Worm (Caenorhabditis elegans) whole organism, L2 larva: ENCODE data around the gene vab-1.

Experiments used
- F13H6.1 ChIP-seq: sonication (generic microtip); optimal IDR thresholded peaks from 2 replicates; lab custom pipeline; 2016; ENCODE audit warnings: missing genetic modification characterization, missing compliant biosample characterization
- ZK546.5 ChIP-seq: sonication (generic microtip); optimal IDR thresholded peaks from 2 replicates; lab custom pipeline; 2017; ENCODE audit warnings: missing biosample characterization, missing genetic modification characterization
- aly-2 ChIP-seq: fragments of 150-350 bp; optimal IDR thresholded peaks from 2 replicates; lab custom pipeline; 2014; ENCODE audit warnings: missing biosample characterization, missing genetic modification characterization
- ama-1 ChIP-seq: fragments of 150-350 bp; optimal IDR thresholded peaks from 2 replicates; lab custom pipeline; 2018; ENCODE audit warnings: inconsistent platforms
- blmp-1 ChIP-seq: sonication (generic microtip); optimal IDR thresholded peaks from 2 replicates; lab custom pipeline; 2017; ENCODE audit warnings: missing genetic modification characterization, mild to moderate bottlenecking, missing compliant biosample characterization, antibody characterized with exemption, moderate library complexity; ENCODE audit not compliant: insufficient read depth
- ceh-16 ChIP-seq: fragments of 150-350 bp; optimal IDR thresholded peaks from 2 replicates; lab custom pipeline; 2014; ENCODE audit warnings: missing biosample characterization, missing genetic modification characterization
- ceh-82 ChIP-seq: fragments of 150-350 bp; optimal IDR thresholded peaks from 2 replicates; lab custom pipeline; 2014; ENCODE audit warnings: missing biosample characterization, missing genetic modification characterization
- dmd-4 ChIP-seq: sonication (generic microtip); optimal IDR thresholded peaks from 2 replicates; lab custom pipeline; 2017; ENCODE audit warnings: missing biosample characterization, missing genetic modification characterization
- egl-27 ChIP-seq: sonication (generic microtip); optimal IDR thresholded peaks from 3 replicates; lab custom pipeline; 2017; ENCODE audit warnings: missing biosample characterization, missing genetic modification reagents, missing genetic modification characterization
- elt-3 ChIP-seq: sonication (generic microtip); optimal IDR thresholded peaks from 2 replicates; lab custom pipeline; 2017; ENCODE audit warnings: missing biosample characterization, missing genetic modification characterization
- fos-1 ChIP-seq: fragments of 150-350 bp; optimal IDR thresholded peaks from 2 replicates; lab custom pipeline; 2014; ENCODE audit warnings: missing biosample characterization, missing genetic modification characterization
- gmeb-1 ChIP-seq: fragments of 150-350 bp; optimal IDR thresholded peaks from 2 replicates; lab custom pipeline; 2014; ENCODE audit warnings: missing biosample characterization, missing genetic modification characterization
- lin-13 ChIP-seq: fragments of 150-350 bp; optimal IDR thresholded peaks from 2 replicates; lab custom pipeline; 2014; ENCODE audit warnings: missing biosample characterization, missing genetic modification reagents, missing genetic modification characterization
- mab-5 ChIP-seq: fragments of 150-350 bp; optimal IDR thresholded peaks from 2 replicates; lab custom pipeline; 2014; ENCODE audit warnings: missing biosample characterization, missing genetic modification characterization
- mdl-1 ChIP-seq, 2 experiments: fragments of 150-350 bp in 1 of 2; sonication (generic microtip) in 1 of 2; optimal IDR thresholded peaks; 2 replicates each; lab custom pipeline; 2017; ENCODE audit warnings: missing biosample characterization in 2 of 2, missing genetic modification characterization in 2 of 2
- nhr-10 ChIP-seq: sonication (generic microtip); optimal IDR thresholded peaks from 2 replicates; lab custom pipeline; 2017; ENCODE audit warnings: missing biosample characterization, missing genetic modification characterization
- nhr-11 ChIP-seq: fragments of 150-350 bp; optimal IDR thresholded peaks from 2 replicates; lab custom pipeline; 2014; ENCODE audit warnings: missing biosample characterization, missing genetic modification characterization
- nhr-12 ChIP-seq: fragments of 150-350 bp; optimal IDR thresholded peaks from 2 replicates; lab custom pipeline; 2014; ENCODE audit warnings: missing biosample characterization, missing genetic modification characterization
- nhr-129 ChIP-seq: fragments of 150-350 bp; optimal IDR thresholded peaks from 2 replicates; lab custom pipeline; 2014; ENCODE audit warnings: missing biosample characterization, missing genetic modification characterization
- nhr-23 ChIP-seq: fragments of 150-350 bp; optimal IDR thresholded peaks from 2 replicates; lab custom pipeline; 2014; ENCODE audit warnings: missing biosample characterization, missing genetic modification reagents, missing genetic modification characterization
- nhr-237 ChIP-seq: fragments of 150-350 bp; optimal IDR thresholded peaks from 2 replicates; lab custom pipeline; 2014; ENCODE audit warnings: missing biosample characterization, missing genetic modification characterization
- nhr-77 ChIP-seq: fragments of 150-350 bp; optimal IDR thresholded peaks from 2 replicates; lab custom pipeline; 2014; ENCODE audit warnings: missing biosample characterization, missing genetic modification characterization
- peb-1 ChIP-seq: fragments of 150-350 bp; optimal IDR thresholded peaks from 2 replicates; lab custom pipeline; 2014; ENCODE audit warnings: missing biosample characterization, missing genetic modification characterization
- sem-4 ChIP-seq: fragments of 150-350 bp; optimal IDR thresholded peaks from 2 replicates; lab custom pipeline; 2014; ENCODE audit warnings: missing biosample characterization, missing genetic modification reagents, missing genetic modification characterization
- sma-9 ChIP-seq, 2 experiments: fragments of 150-350 bp in 1 of 2; sonication (generic microtip) in 1 of 2; optimal IDR thresholded peaks; 2 replicates each; lab custom pipeline; 2014 to 2016; ENCODE audit warnings: missing genetic modification characterization in 2 of 2, mild to moderate bottlenecking in 1 of 2, missing biosample characterization in 1 of 2, missing compliant biosample characterization in 1 of 2, missing genetic modification reagents in 1 of 2, moderate library complexity in 1 of 2
- unc-55 ChIP-seq: fragments of 150-350 bp; sonication (generic microtip); optimal IDR thresholded peaks from 3 replicates; lab custom pipeline; 2014; ENCODE audit warnings: missing biosample characterization, missing genetic modification reagents, missing genetic modification characterization
- unc-62 ChIP-seq: fragments of 150-350 bp; optimal IDR thresholded peaks from 2 replicates; lab custom pipeline; 2014; ENCODE audit warnings: missing biosample characterization, missing genetic modification reagents, missing genetic modification characterization
- ztf-1 ChIP-seq: fragments of 200-800 bp; sonication (Bioruptor generic); conservative IDR thresholded peaks from 2 replicates; pipeline ENCODE4 v1.3.6; 2022; ENCODE audit warnings: missing genetic modification characterization, missing compliant biosample characterization
- ztf-11 ChIP-seq: sonication (generic microtip); optimal IDR thresholded peaks from 2 replicates; lab custom pipeline; 2017; ENCODE audit warnings: missing biosample characterization, missing genetic modification characterization
- ztf-4 ChIP-seq: fragments of 150-350 bp; optimal IDR thresholded peaks from 2 replicates; lab custom pipeline; 2014; ENCODE audit warnings: missing biosample characterization, missing genetic modification characterization

The vab-1 gene

ce11 chrII:4577391-4577790 lies 5.6 kb downstream of the vab-1 start:
- TF ChIP-seq ceh-82 (tag; lab: Kevin White, UChicago) (no peak), nhr-12 (tag; lab: Kevin White, UChicago) (no peak), unc-55 (GFP tag; lab: Kevin White, UChicago) (no peak), egl-27 (no peak), ZK546.5 (tag; lab: Kevin White, UChicago) (no peak), peb-1 (no peak), mab-5 (tag; lab: Kevin White, UChicago) (no peak), nhr-77 (tag; lab: Kevin White, UChicago) (no peak), dmd-4 (tag; lab: Kevin White, UChicago) (no peak), lin-13 (GFP tag; lab: Kevin White, UChicago) (no peak), ztf-11 (tag; lab: Kevin White, UChicago) (no peak), unc-62 (GFP tag; lab: Kevin White, UChicago) (no peak), nhr-129 (no peak), fos-1 (tag; lab: Kevin White, UChicago) (no peak), elt-3 (no peak), ztf-1 (GFP tag; lab: Robert Waterston, UW) (no peak)

- TF ChIP-seq mdl-1 (tag; optimal IDR thresholded peaks at IDR 0.05; lab: Kevin White, UChicago) (no peak), mab-5 (tag; lab: Kevin White, UChicago) (peak; percentile 62)
Measured at ce11 chrII:4579375-4579774, 7.6 kb downstream of the vab-1 start.

- TF ChIP-seq ztf-4 (tag; lab: Kevin White, UChicago) (no peak), egl-27 (no peak), nhr-237 (no peak), unc-62 (GFP tag; lab: Kevin White, UChicago) (no peak), ztf-11 (tag; lab: Kevin White, UChicago) (no peak), nhr-11 (tag; lab: Kevin White, UChicago) (no peak), sma-9 (GFP tag; optimal IDR thresholded peaks at IDR 0.05; lab: Kevin White, UChicago) (no peak), sma-9 (tag; optimal IDR thresholded peaks at IDR 0.05; lab: Kevin White, UChicago) (no peak), ceh-16 (tag; lab: Kevin White, UChicago) (no peak), aly-2 (no peak), gmeb-1 (tag; lab: Kevin White, UChicago) (no peak), fos-1 (tag; lab: Kevin White, UChicago) (no peak), ceh-82 (tag; lab: Kevin White, UChicago) (no peak), nhr-10 (tag; lab: Kevin White, UChicago) (no peak), unc-55 (GFP tag; lab: Kevin White, UChicago) (no peak), mdl-1 (tag; optimal IDR thresholded peaks at IDR 0.05; lab: Kevin White, UChicago) (no peak), ama-1 (lab: Kevin White, UChicago) (no peak), blmp-1 (tag; lab: Kevin White, UChicago) (no peak), nhr-23 (tag; lab: Kevin White, UChicago) (no peak), elt-3 (no peak)
Measured at ce11 chrII:4579920-4580474, 8.2 kb downstream of the vab-1 start.

- no peak for TF ChIP-seq mab-5 (tag; lab: Kevin White, UChicago)
Measured at ce11 chrII:4581090-4581489, 9.3 kb downstream of the vab-1 start.

- TF ChIP-seq unc-55 (GFP tag; lab: Kevin White, UChicago) (peak; percentile 1), ceh-16 (tag; lab: Kevin White, UChicago) (peak; percentile 20), F13H6.1 (tag; lab: Kevin White, UChicago) (no peak)
Measured at ce11 chrII:4583203-4583912, 11.6 kb downstream of the vab-1 start.

DNA sequence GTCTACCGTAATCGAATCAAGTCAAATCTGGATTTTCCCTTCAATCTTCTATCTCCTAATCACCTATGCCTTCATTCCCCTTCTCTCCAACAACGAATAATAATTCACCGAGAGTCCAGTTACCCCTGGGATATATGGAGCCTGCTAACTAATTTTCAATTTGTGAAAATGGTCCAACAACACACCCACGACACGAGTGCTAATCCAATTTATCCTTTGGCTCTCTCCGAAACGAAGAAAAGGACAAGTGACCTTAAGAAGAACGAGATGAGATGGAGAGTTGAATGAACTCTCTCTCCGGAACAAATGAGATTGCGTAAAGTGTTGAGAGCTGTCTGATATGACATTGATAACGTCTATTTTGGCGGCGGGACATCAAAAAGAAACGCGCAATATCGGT lies 12.5 kb downstream of the vab-1 start:
- TF ChIP-seq sem-4 (tag; lab: Kevin White, UChicago) (peak; percentile 41), aly-2 (no peak)
